Worm (Caenorhabditis elegans): ENCODE results near the gene pqn-29.

pqn-29 gene

DNA sequence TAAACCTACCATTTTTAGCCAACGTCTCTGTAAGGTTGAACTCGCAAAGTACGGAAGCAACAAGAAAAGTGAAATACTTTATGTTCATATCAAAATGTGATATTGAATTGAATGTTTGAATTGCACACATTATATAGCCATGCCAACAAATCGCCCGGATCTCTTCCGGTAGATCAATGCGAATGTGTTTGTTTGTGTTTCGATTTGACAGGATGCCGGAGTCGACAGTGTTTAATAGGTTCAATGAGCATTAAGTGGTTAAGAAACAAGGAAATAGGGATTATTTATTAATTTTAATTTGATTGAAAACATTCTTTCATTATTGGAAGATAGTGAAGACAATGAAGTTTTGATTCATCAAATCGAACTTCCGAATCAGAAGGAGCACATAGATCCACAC, at the start of gene pqn-29:
pqn-29 (minus strand) TSS at position 101 of the 400 bp plus-strand sequence.
- TF ChIP-seq crh-2 (tag; optimal IDR thresholded peaks at IDR 0.05) (no peak), unc-62 (GFP tag; optimal IDR thresholded peaks at IDR 0.05) (no peak), zag-1 (tag; optimal IDR thresholded peaks at IDR 0.05) (no peak), ceh-16 (tag; optimal IDR thresholded peaks at IDR 0.05) (no peak), blmp-1 (tag; optimal IDR thresholded peaks at IDR 0.05; ENCODE audit: insufficient read depth) (no peak), nhr-237 (tag; optimal IDR thresholded peaks at IDR 0.05) (no peak), ztf-11 (tag; optimal IDR thresholded peaks at IDR 0.05) (no peak), aly-2 (tag; optimal IDR thresholded peaks at IDR 0.05) (no peak), nhr-21 (tag; optimal IDR thresholded peaks at IDR 0.05) (no peak), egl-27 (tag; optimal IDR thresholded peaks at IDR 0.05) (no peak), mdl-1 (tag; optimal IDR thresholded peaks at IDR 0.05) (no peak), gmeb-1 (tag; optimal IDR thresholded peaks at IDR 0.05) (no peak)

- no peak for TF ChIP-seq lin-13 (GFP tag; optimal IDR thresholded peaks at IDR 0.05)
- TF ChIP-seq R02D3.7 (tag; optimal IDR thresholded peaks at IDR 0.05): no peak
- TF ChIP-seq egl-27 (tag; optimal IDR thresholded peaks at IDR 0.05): no peak
Observed at ce11 chrIII:4695057-4695456, 48.9 kb upstream of the pqn-29 start, which contains the start of gene T04A8.7. TSS of gene T04A8.7 (plus strand) at chrIII:4695357.

DNA sequence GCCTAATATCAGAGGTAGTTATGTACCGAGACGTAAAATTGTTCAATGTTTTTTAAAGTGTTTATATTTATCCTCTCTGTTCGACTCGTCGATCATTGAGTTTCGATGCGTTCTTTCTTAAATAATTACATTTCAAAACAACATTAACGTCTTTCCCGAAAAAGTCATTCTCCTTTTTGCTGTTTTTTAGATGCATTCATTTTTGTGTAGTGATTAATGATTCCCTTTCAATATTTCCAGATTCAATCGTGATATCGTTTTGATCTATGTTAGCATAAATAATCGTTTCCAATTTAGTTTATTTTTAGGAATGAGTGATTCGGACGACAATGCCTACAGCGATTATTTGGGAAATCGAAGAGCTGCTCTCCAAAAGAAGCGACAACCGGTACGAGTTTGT, 47.5 kb upstream of the pqn-29 start, which contains the start of gene T04A8.8:
T04A8.8 (plus strand) TSS at position 301 of the 400 bp plus-strand sequence.
- TF ChIP-seq aly-2 (tag; optimal IDR thresholded peaks at IDR 0.05): no peak

ce11 chrIII:4693281-4693680, 47.1 kb upstream of the pqn-29 start, which contains the start of gene nifk-1:
TSS of gene nifk-1 (minus strand) at chrIII:4693307.
- TF ChIP-seq sma-9 (GFP tag; optimal IDR thresholded peaks at IDR 0.05): peak; percentile 52
- no peak for TF ChIP-seq sma-9 (tag; optimal IDR thresholded peaks at IDR 0.05)
- TF ChIP-seq nhr-129 (tag; optimal IDR thresholded peaks at IDR 0.05): peak; percentile 79
- TF ChIP-seq lin-39 (tag; optimal IDR thresholded peaks at IDR 0.05): no peak
- peak; percentile 58 for TF ChIP-seq sma-3 (GFP tag; optimal IDR thresholded peaks at IDR 0.05)
- TF ChIP-seq nhr-77 (tag; optimal IDR thresholded peaks at IDR 0.05): no peak
- TF ChIP-seq skn-1 (tag; optimal IDR thresholded peaks at IDR 0.05): no peak
- no peak for TF ChIP-seq R02D3.7 (tag; optimal IDR thresholded peaks at IDR 0.05)
- no peak for TF ChIP-seq unc-39 (tag; optimal IDR thresholded peaks at IDR 0.05)
- peak; percentile 76 for TF ChIP-seq gmeb-1 (tag; optimal IDR thresholded peaks at IDR 0.05)
- TF ChIP-seq fos-1 (tag; optimal IDR thresholded peaks at IDR 0.05): peak; percentile 70
- no peak for TF ChIP-seq ZK546.5 (tag; optimal IDR thresholded peaks at IDR 0.05)
- TF ChIP-seq nhr-23 (tag; optimal IDR thresholded peaks at IDR 0.05): no peak
- TF ChIP-seq ztf-1 (GFP tag; conservative IDR thresholded peaks at IDR 0.05): no peak
- no peak for TF ChIP-seq aly-2 (tag; optimal IDR thresholded peaks at IDR 0.05)
- peak; percentile 86 for TF ChIP-seq C34F6.9 (tag; optimal IDR thresholded peaks at IDR 0.05)
- no peak for TF ChIP-seq mab-5 (tag; optimal IDR thresholded peaks at IDR 0.05)
- TF ChIP-seq nhr-6 (tag; optimal IDR thresholded peaks at IDR 0.05): no peak
- no peak for TF ChIP-seq ceh-82 (tag; optimal IDR thresholded peaks at IDR 0.05)
- TF ChIP-seq nhr-237 (tag; optimal IDR thresholded peaks at IDR 0.05): no peak
- peak; percentile 77 for TF ChIP-seq unc-55 (GFP tag; optimal IDR thresholded peaks at IDR 0.05)
- TF ChIP-seq lin-11 (tag; optimal IDR thresholded peaks at IDR 0.05): peak; percentile 28
- no peak for TF ChIP-seq peb-1 (tag; optimal IDR thresholded peaks at IDR 0.05)
- peak; percentile 60 for TF ChIP-seq nhr-25 (tag; optimal IDR thresholded peaks at IDR 0.05)
- peak; percentile 9 to 87 for TF ChIP-seq lsy-2 (tag; optimal IDR thresholded peaks at IDR 0.05)
- no peak for TF ChIP-seq egl-27 (tag; optimal IDR thresholded peaks at IDR 0.05)
- TF ChIP-seq nhr-11 (tag; optimal IDR thresholded peaks at IDR 0.05): no peak
- no peak for TF ChIP-seq elt-1 (tag; optimal IDR thresholded peaks at IDR 0.05)
- no peak for TF ChIP-seq dmd-4 (tag; optimal IDR thresholded peaks at IDR 0.05)
- TF ChIP-seq mdl-1 (tag; optimal IDR thresholded peaks at IDR 0.05): no peak
- no peak for TF ChIP-seq elt-3 (tag; optimal IDR thresholded peaks at IDR 0.05)
- TF ChIP-seq crh-2 (tag; optimal IDR thresholded peaks at IDR 0.05): peak; percentile 60
- TF ChIP-seq blmp-1 (tag; optimal IDR thresholded peaks at IDR 0.05; ENCODE audit: insufficient read depth): peak; percentile 37
- peak; percentile 50 for TF ChIP-seq F13H6.1 (tag; optimal IDR thresholded peaks at IDR 0.05)
- TF ChIP-seq ztf-4 (tag; optimal IDR thresholded peaks at IDR 0.05): no peak
- no peak for TF ChIP-seq unc-62 (GFP tag; optimal IDR thresholded peaks at IDR 0.05)
- TF ChIP-seq Y55F3AM.14 (GFP tag; optimal IDR thresholded peaks at IDR 0.05): no peak
- peak; percentile 21 for TF ChIP-seq nhr-21 (tag; optimal IDR thresholded peaks at IDR 0.05)
- no peak for TF ChIP-seq nhr-12 (tag; optimal IDR thresholded peaks at IDR 0.05)
- no peak for TF ChIP-seq zag-1 (tag; optimal IDR thresholded peaks at IDR 0.05)
- peak; percentile 10 for TF ChIP-seq sem-4 (tag; optimal IDR thresholded peaks at IDR 0.05)
- no peak for TF ChIP-seq mbf-1 (tag; optimal IDR thresholded peaks at IDR 0.05)
- no peak for TF ChIP-seq ceh-16 (tag; optimal IDR thresholded peaks at IDR 0.05)
- TF ChIP-seq nhr-10 (tag; optimal IDR thresholded peaks at IDR 0.05): no peak
- no peak for TF ChIP-seq ama-1 (optimal IDR thresholded peaks at IDR 0.05)
- TF ChIP-seq lin-13 (GFP tag; optimal IDR thresholded peaks at IDR 0.05): peak; percentile 29
